Fruit fly (Drosophila melanogaster) whole organism, embryonic: ENCODE data around the gene Bdp1.

Experiments
- Atf-2 ChIP-seq: fragments of 200-800 bp; sonication (Bioruptor generic); optimal IDR thresholded peaks from 2 replicates; lab custom pipeline; 2016; ENCODE audit warnings: missing biosample characterization, missing genetic modification characterization
- CG10147 ChIP-seq: fragments of 200-800 bp; sonication (Bioruptor generic); optimal IDR thresholded peaks from 2 replicates; lab custom pipeline; 2019; ENCODE audit warnings: missing biosample characterization, mild to moderate bottlenecking, missing genetic modification characterization, moderate library complexity
- CG1024 ChIP-seq: fragments of 200-800 bp; sonication (Bioruptor generic); IDR thresholded peaks from 2 replicates; pipeline ENCODE4 v1.3.6; 2022; ENCODE audit warnings: missing biosample characterization, missing genetic modification characterization
- CG10267 ChIP-seq: fragments of 200-800 bp; sonication (Bioruptor generic); optimal IDR thresholded peaks from 2 replicates; lab custom pipeline; 2018; ENCODE audit warnings: missing biosample characterization, mild to moderate bottlenecking, missing genetic modification characterization, moderate library complexity
- CG10543 ChIP-seq: fragments of 200-800 bp; sonication (Bioruptor generic); optimal IDR thresholded peaks from 3 replicates; lab custom pipeline; 2017; ENCODE audit warnings: missing biosample characterization, mild to moderate bottlenecking, missing genetic modification characterization, moderate library complexity
- CG10959 ChIP-seq: fragments of 200-800 bp; sonication (Bioruptor generic); IDR thresholded peaks from 2 replicates; pipeline ENCODE4 v1.3.6; 2022; ENCODE audit warnings: missing biosample characterization, missing genetic modification characterization
- CG11696 ChIP-seq: fragments of 200-800 bp; sonication (Bioruptor generic); IDR thresholded peaks from 2 replicates; pipeline ENCODE4 v1.3.6; 2022; ENCODE audit warnings: missing biosample characterization, missing genetic modification characterization
- CG13123 ChIP-seq: fragments of 200-800 bp; sonication (Bioruptor generic); optimal IDR thresholded peaks from 2 replicates; lab custom pipeline; 2016; ENCODE audit warnings: missing biosample characterization, missing genetic modification characterization
- CG15011 ChIP-seq: fragments of 200-800 bp; sonication (Bioruptor generic); optimal IDR thresholded peaks from 3 replicates; lab custom pipeline; 2018; ENCODE audit warnings: missing biosample characterization, mild to moderate bottlenecking, missing genetic modification characterization
- CG18599 ChIP-seq: fragments of 200-800 bp; sonication (Bioruptor generic); optimal IDR thresholded peaks from 3 replicates; lab custom pipeline; 2017; ENCODE audit warnings: missing biosample characterization, missing genetic modification characterization, mild to moderate bottlenecking, moderate library complexity, missing genetic modification reagents
- CG30403 ChIP-seq: fragments of 200-800 bp; sonication (Bioruptor generic); optimal IDR thresholded peaks from 3 replicates; lab custom pipeline; 2016; ENCODE audit warnings: missing biosample characterization, missing genetic modification characterization
- CG32772 ChIP-seq: fragments of 200-800 bp; sonication (Bioruptor generic); IDR thresholded peaks from 2 replicates; pipeline ENCODE4 v1.3.6; 2022; ENCODE audit warnings: missing biosample characterization, missing genetic modification characterization
- CG33557 ChIP-seq: fragments of 200-800 bp; sonication (Bioruptor generic); optimal IDR thresholded peaks from 2 replicates; lab custom pipeline; 2019; ENCODE audit warnings: missing biosample characterization, mild to moderate bottlenecking, missing genetic modification characterization, moderate library complexity
- CG34224 ChIP-seq: fragments of 200-800 bp; sonication (Bioruptor generic); IDR thresholded peaks from 3 replicates; pipeline ENCODE4 v1.3.6; 2022; ENCODE audit warnings: missing biosample characterization, missing genetic modification characterization; ENCODE audit not compliant: partially characterized antibody
- CG4424 ChIP-seq: fragments of 200-800 bp; sonication (Bioruptor generic); optimal IDR thresholded peaks from 3 replicates; lab custom pipeline; 2016; ENCODE audit warnings: missing biosample characterization, missing genetic modification characterization
- CG5245 ChIP-seq: fragments of 200-800 bp; sonication (Bioruptor generic); optimal IDR thresholded peaks from 3 replicates; lab custom pipeline; 2016; ENCODE audit warnings: missing biosample characterization, missing genetic modification characterization
- CG8290 ChIP-seq, 3 experiments: fragments of 200-800 bp; sonication (Bioruptor generic); optimal IDR thresholded peaks; 2 replicates each; lab custom pipeline; 2016 to 2019; ENCODE audit warnings: missing biosample characterization in 3 of 3, missing genetic modification characterization in 3 of 3, mild to moderate bottlenecking in 2 of 3, moderate library complexity in 1 of 3
- CkIIα-i1 ChIP-seq: fragments of 200-800 bp; sonication (Bioruptor generic); IDR thresholded peaks from 2 replicates; pipeline ENCODE4 v1.3.6; 2022; ENCODE audit warnings: missing biosample characterization, missing genetic modification characterization
- D19A ChIP-seq: fragments of 200-800 bp; optimal IDR thresholded peaks from 3 replicates; lab custom pipeline; 2019; ENCODE audit warnings: missing biosample characterization, mild to moderate bottlenecking, missing genetic modification characterization, moderate library complexity
- Doc3 ChIP-seq: fragments of 200-800 bp; sonication (Bioruptor generic); IDR thresholded peaks from 3 replicates; pipeline ENCODE4 v1.3.6; 2022; ENCODE audit warnings: missing biosample characterization, missing genetic modification characterization; ENCODE audit not compliant: partially characterized antibody
- Ets97D ChIP-seq: fragments of 200-800 bp; sonication (Bioruptor generic); optimal IDR thresholded peaks from 3 replicates; lab custom pipeline; 2016; ENCODE audit warnings: missing biosample characterization, missing genetic modification characterization
- HLH4C ChIP-seq: fragments of 200-800 bp; sonication (Bioruptor generic); IDR thresholded peaks from 3 replicates; pipeline ENCODE4 v1.3.6; 2022; ENCODE audit warnings: missing biosample characterization, missing genetic modification characterization; ENCODE audit not compliant: partially characterized antibody
- Kr ChIP-seq: fragments of 200-800 bp; sonication (Bioruptor generic); optimal IDR thresholded peaks from 2 replicates; lab custom pipeline; 2017; ENCODE audit warnings: missing biosample characterization, mild to moderate bottlenecking, missing genetic modification characterization
- Meics ChIP-seq: fragments of 200-800 bp; sonication (Bioruptor generic); optimal IDR thresholded peaks from 2 replicates; lab custom pipeline; 2017; ENCODE audit warnings: missing biosample characterization, mild to moderate bottlenecking, missing genetic modification characterization
- Nf-YC ChIP-seq: fragments of 200-800 bp; optimal IDR thresholded peaks from 3 replicates; lab custom pipeline; 2019; ENCODE audit warnings: missing biosample characterization, mild to moderate bottlenecking, missing genetic modification characterization, moderate library complexity
- NfI ChIP-seq: fragments of 200-800 bp; sonication (Bioruptor generic); optimal IDR thresholded peaks from 3 replicates; lab custom pipeline; 2018; ENCODE audit warnings: missing biosample characterization, mild to moderate bottlenecking, missing genetic modification characterization, moderate library complexity
- Six4 ChIP-seq: fragments of 200-800 bp; sonication (Bioruptor generic); optimal IDR thresholded peaks from 2 replicates; lab custom pipeline; 2016; ENCODE audit warnings: missing biosample characterization, missing genetic modification characterization
- Sry-δ ChIP-seq: fragments of 200-800 bp; sonication (Bioruptor generic); optimal IDR thresholded peaks from 2 replicates; lab custom pipeline; 2016; ENCODE audit warnings: missing biosample characterization, missing genetic modification characterization
- abd-A ChIP-seq: fragments of 200-800 bp; sonication (Bioruptor generic); optimal IDR thresholded peaks from 3 replicates; lab custom pipeline; 2019; ENCODE audit warnings: missing biosample characterization, mild to moderate bottlenecking, missing genetic modification characterization, moderate library complexity
- amos ChIP-seq: fragments of 200-800 bp; sonication (Bioruptor generic); IDR thresholded peaks from 2 replicates; pipeline ENCODE4 v1.3.6; 2022; ENCODE audit warnings: missing biosample characterization, missing genetic modification characterization; ENCODE audit not compliant: partially characterized antibody
- bbx ChIP-seq: fragments of 200-800 bp; sonication (Bioruptor generic); IDR thresholded peaks from 2 replicates; pipeline ENCODE4 v1.3.6; 2022; ENCODE audit warnings: missing biosample characterization, missing genetic modification characterization; ENCODE audit not compliant: partially characterized antibody
- br ChIP-seq: fragments of >200 bp; optimal IDR thresholded peaks from 2 replicates; lab custom pipeline; 2017
- chn ChIP-seq: fragments of 200-800 bp; sonication (Bioruptor generic); optimal IDR thresholded peaks from 2 replicates; lab custom pipeline; 2016; ENCODE audit warnings: missing biosample characterization, missing genetic modification characterization
- crp ChIP-seq, 2 experiments: fragments of 200-800 bp; sonication (Bioruptor generic); optimal IDR thresholded peaks; 2 replicates in 1 of 2; 3 replicates in 1 of 2; lab custom pipeline; 2017; ENCODE audit warnings: missing biosample characterization in 2 of 2, missing genetic modification characterization in 2 of 2, mild to moderate bottlenecking in 1 of 2, moderate library complexity in 1 of 2
- dan ChIP-seq: fragments of 200-800 bp; sonication (Bioruptor generic); IDR thresholded peaks from 2 replicates; pipeline ENCODE4 v1.3.6; 2022; ENCODE audit warnings: missing biosample characterization, missing genetic modification characterization
- dimm ChIP-seq: fragments of 200-800 bp; sonication (Bioruptor generic); IDR thresholded peaks from 2 replicates; pipeline ENCODE4 v1.3.6; 2022; ENCODE audit warnings: missing biosample characterization, missing genetic modification characterization
- ftz-f1 ChIP-seq: fragments of 200-800 bp; sonication (Bioruptor generic); optimal IDR thresholded peaks from 2 replicates; lab custom pipeline; 2016; ENCODE audit warnings: missing biosample characterization, missing genetic modification characterization
- grn ChIP-seq: fragments of 200-800 bp; sonication (Bioruptor generic); optimal IDR thresholded peaks from 3 replicates; lab custom pipeline; 2017; ENCODE audit warnings: missing biosample characterization, missing genetic modification characterization
- ham ChIP-seq: fragments of 200-800 bp; sonication (Bioruptor generic); IDR thresholded peaks from 2 replicates; pipeline ENCODE4 v1.3.6; 2022; ENCODE audit warnings: missing biosample characterization, missing genetic modification characterization
- hb ChIP-seq: fragments of 200-800 bp; sonication (Bioruptor generic); IDR thresholded peaks from 3 replicates; pipeline ENCODE4 v1.3.6; 2022; ENCODE audit warnings: missing biosample characterization, missing genetic modification characterization; ENCODE audit not compliant: partially characterized antibody
- inv ChIP-seq: fragments of 200-800 bp; sonication (Bioruptor generic); IDR thresholded peaks from 2 replicates; pipeline ENCODE4 v1.3.6; 2022; ENCODE audit warnings: missing biosample characterization, missing genetic modification characterization; ENCODE audit not compliant: partially characterized antibody
- klu ChIP-seq: fragments of 200-800 bp; sonication (Bioruptor generic); IDR thresholded peaks from 2 replicates; pipeline ENCODE4 v1.3.6; 2022; ENCODE audit warnings: missing biosample characterization, missing genetic modification characterization
- prd ChIP-seq, 3 experiments: fragments of >200 bp in 2 of 3; fragments of 200-800 bp in 1 of 3; sonication (Bioruptor generic) in 1 of 3; optimal IDR thresholded peaks in 2 of 3; IDR thresholded peaks in 1 of 3; 2 replicates in 2 of 3; 3 replicates in 1 of 3; pipeline versions ENCODE4 v1.3.6 to Lab custom; 2017 to 2022; ENCODE audit warnings: missing biosample characterization in 1 of 3, missing genetic modification characterization in 1 of 3
- pros ChIP-seq: fragments of 200-800 bp; sonication (Bioruptor generic); optimal IDR thresholded peaks from 3 replicates; lab custom pipeline; 2019; ENCODE audit warnings: missing biosample characterization, mild to moderate bottlenecking, missing genetic modification characterization, moderate library complexity
- slp2 ChIP-seq: fragments of 200-800 bp; sonication (Bioruptor generic); optimal IDR thresholded peaks from 2 replicates; lab custom pipeline; 2016; ENCODE audit warnings: missing biosample characterization, missing genetic modification characterization
- vnd ChIP-seq: fragments of 200-800 bp; sonication (Bioruptor generic); IDR thresholded peaks from 3 replicates; pipeline ENCODE4 v1.3.6; 2022; ENCODE audit warnings: missing biosample characterization, missing genetic modification characterization; ENCODE audit not compliant: partially characterized antibody
- wek ChIP-seq: fragments of 200-800 bp; sonication (Bioruptor generic); optimal IDR thresholded peaks from 3 replicates; lab custom pipeline; 2018; ENCODE audit warnings: missing biosample characterization, mild to moderate bottlenecking, missing genetic modification characterization, moderate library complexity
- zen ChIP-seq: fragments of 200-800 bp; sonication (Bioruptor generic); optimal IDR thresholded peaks from 3 replicates; lab custom pipeline; 2018; ENCODE audit warnings: missing biosample characterization, mild to moderate bottlenecking, missing genetic modification characterization, moderate library complexity

The Bdp1 gene

DNA sequence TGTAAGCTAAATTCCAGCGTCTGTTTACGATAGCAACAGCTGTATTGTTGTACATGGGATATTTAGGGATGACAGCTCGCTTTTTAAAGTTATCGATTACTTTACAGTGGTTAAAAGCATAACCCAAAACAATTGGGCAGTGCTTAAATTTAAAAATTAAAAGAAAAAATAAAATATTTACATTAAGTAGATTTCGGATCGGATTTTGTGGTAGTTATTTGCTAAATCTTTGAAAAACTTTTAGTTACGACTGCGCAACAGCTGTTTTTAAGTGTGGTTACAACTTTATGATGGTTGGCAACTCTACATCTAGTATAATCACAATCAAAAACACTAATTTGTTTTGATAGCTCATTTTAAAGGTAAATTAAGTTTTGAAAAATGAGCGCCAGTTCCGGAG lies 13.6 kb upstream of the Bdp1 start, which contains the start of the genes Ing5 and CG7099 (continued):
- TF ChIP-seq Atf-2 (GFP tag; lab: Kevin White, UChicago) (peak; percentile 83), grn (GFP tag; lab: Kevin White, UChicago) (no peak), Ets97D (peak; percentile 86), prd (optimal IDR thresholded peaks at IDR 0.05; lab: Kevin White, UChicago) (no peak), prd (GFP tag; IDR thresholded peaks at IDR 0.05; lab: Robert Waterston, UW) (peak; percentile 98), dan (GFP tag; lab: Robert Waterston, UW) (peak; percentile 87), CG15011 (GFP tag; lab: Kevin White, UChicago) (peak; percentile 85), NfI (GFP tag; lab: Kevin White, UChicago) (peak; percentile 97), bbx (GFP tag; lab: Robert Waterston, UW) (peak; percentile 53), zen (tag; lab: Kevin White, UChicago) (peak; percentile 97), klu (peak; percentile 93), CG8290 (GFP tag; optimal IDR thresholded peaks at IDR 0.05; lab: Kevin White, UChicago) (peak; percentile 96), CG8290 (tag; optimal IDR thresholded peaks at IDR 0.05; lab: Kevin White, UChicago) (peak in 1 of 2 experiments; percentile 92), CG10959 (peak; percentile 94), hb (GFP tag; lab: Robert Waterston, UW) (peak; percentile 76; the same call in 2 of the 3 replicates), Meics (peak; percentile 95), abd-A (tag; lab: Kevin White, UChicago) (no peak), ham (GFP tag; lab: Robert Waterston, UW) (peak; percentile 77; the same call in 1 of the 2 replicates), inv (peak; percentile 56), CG10267 (peak; percentile 91), Sry-δ (GFP tag; lab: Kevin White, UChicago) (peak; percentile 83), crp (GFP tag; optimal IDR thresholded peaks at IDR 0.05; lab: Kevin White, UChicago) (peak; percentile 70 to 88), dimm (GFP tag; lab: Robert Waterston, UW) (peak; percentile 76), slp2 (GFP tag; lab: Kevin White, UChicago) (peak; percentile 86), CG10543 (GFP tag; lab: Kevin White, UChicago) (peak; percentile 92), CG34224 (GFP tag; lab: Robert Waterston, UW) (peak; percentile 58; the same call in 2 of the 3 replicates), CG1024 (GFP tag; lab: Robert Waterston, UW) (peak; percentile 92), CG32772 (GFP tag; lab: Robert Waterston, UW) (peak; percentile 97), CG13123 (GFP tag; lab: Kevin White, UChicago) (peak; percentile 95), amos (GFP tag; lab: Robert Waterston, UW) (peak; percentile 56), Kr (no peak), HLH4C (peak; percentile 71), Nf-YC (tag; lab: Kevin White, UChicago) (peak; percentile 89), br (lab: Kevin White, UChicago) (no peak), vnd (peak; percentile 57; the same call in 1 of the 3 replicates), D19A (tag; lab: Kevin White, UChicago) (peak; percentile 89), CG33557 (peak; percentile 91), CG5245 (GFP tag; lab: Kevin White, UChicago) (peak; percentile 95), CG11696 (GFP tag; lab: Robert Waterston, UW) (peak; percentile 82), CG4424 (GFP tag; lab: Kevin White, UChicago) (peak; percentile 96), wek (peak; percentile 74), chn (GFP tag; lab: Kevin White, UChicago) (peak; percentile 96), CG10147 (GFP tag; lab: Kevin White, UChicago) (peak; percentile 93), Six4 (peak; percentile 93), CG18599 (GFP tag; lab: Kevin White, UChicago) (peak; percentile 96), pros (no peak), CkIIα-i1 (peak; percentile 73; the same call in 1 of the 2 replicates), CG30403 (peak; percentile 98), Doc3 (GFP tag; lab: Robert Waterston, UW) (0 out of 3 replicates have a peak, but pooled peaks have one; percentile 49), ftz-f1 (peak; percentile 18)
